Worm (Caenorhabditis elegans): ENCODE measurements around the gene Y75B8A.7.

The Y75B8A.7 gene

DNA sequence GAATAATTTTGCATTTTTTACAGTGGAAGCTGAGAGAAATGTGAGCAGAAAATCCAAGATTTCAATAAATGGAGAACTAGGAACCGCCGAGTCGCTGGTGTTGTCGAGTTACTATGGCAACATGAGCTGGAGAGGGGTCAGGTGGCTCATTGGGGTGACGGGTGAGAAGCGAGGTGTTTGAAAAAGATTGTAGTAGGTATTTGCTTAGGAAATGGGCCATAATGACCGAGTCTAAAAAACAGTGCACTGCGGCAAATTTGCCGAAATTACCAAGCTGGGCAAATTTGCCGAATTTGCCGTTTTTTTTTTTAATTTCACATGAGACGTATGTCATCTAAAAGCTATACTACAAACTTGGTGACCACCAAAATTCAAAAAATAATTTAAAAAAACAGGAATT is 49.7 kb downstream of the Y75B8A.7 start, which contains the start of gene osm-12:
osm-12 (minus strand) TSS at position 101 of the 400 bp plus-strand sequence.
- TF ChIP-seq lin-11 (tag; optimal IDR thresholded peaks at IDR 0.05) = no peak
- TF ChIP-seq ceh-16 (tag; optimal IDR thresholded peaks at IDR 0.05) = no peak
- TF ChIP-seq nhr-23 (tag; optimal IDR thresholded peaks at IDR 0.05) = no peak
- no peak for TF ChIP-seq egl-27 (tag; optimal IDR thresholded peaks at IDR 0.05)
- no peak for TF ChIP-seq nhr-11 (tag; optimal IDR thresholded peaks at IDR 0.05)
- no peak for TF ChIP-seq elt-3 (tag; optimal IDR thresholded peaks at IDR 0.05)
- TF ChIP-seq peb-1 (tag; optimal IDR thresholded peaks at IDR 0.05) = no peak
- no peak for TF ChIP-seq nhr-237 (tag; optimal IDR thresholded peaks at IDR 0.05)
- TF ChIP-seq ZK546.5 (tag; optimal IDR thresholded peaks at IDR 0.05) = no peak
- no peak for TF ChIP-seq C34F6.9 (tag; optimal IDR thresholded peaks at IDR 0.05)
- no peak for TF ChIP-seq nhr-129 (tag; optimal IDR thresholded peaks at IDR 0.05)
- no peak for TF ChIP-seq F13H6.1 (tag; optimal IDR thresholded peaks at IDR 0.05)
- no peak for TF ChIP-seq R02D3.7 (tag; optimal IDR thresholded peaks at IDR 0.05)
- no peak for TF ChIP-seq mbf-1 (tag; optimal IDR thresholded peaks at IDR 0.05)

DNA sequence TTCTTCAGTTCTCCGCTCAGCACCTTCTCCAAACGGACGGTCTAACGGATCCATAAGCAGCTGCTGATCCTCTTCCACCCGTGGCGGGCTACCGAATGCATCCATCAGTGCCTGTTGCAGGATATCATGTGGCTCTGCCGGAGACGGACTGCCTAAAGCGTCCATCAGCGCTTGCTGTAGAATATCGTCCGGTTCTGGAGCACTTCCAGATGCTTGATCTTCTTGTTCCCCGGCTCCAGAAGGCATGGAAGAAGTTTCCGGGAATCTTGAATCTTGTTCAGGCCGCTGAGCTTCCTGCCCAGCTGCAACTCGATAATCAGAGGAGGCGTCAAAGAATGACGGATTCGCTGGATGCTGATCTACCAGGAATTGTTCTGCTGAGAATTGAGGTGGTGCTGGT is 52.6 kb downstream of the Y75B8A.7 start:
- TF ChIP-seq crh-2 (tag; optimal IDR thresholded peaks at IDR 0.05) = no peak
- TF ChIP-seq unc-62 (GFP tag; optimal IDR thresholded peaks at IDR 0.05) = no peak
- TF ChIP-seq alr-1 (tag; optimal IDR thresholded peaks at IDR 0.05) = no peak
- no peak for TF ChIP-seq ama-1 (optimal IDR thresholded peaks at IDR 0.05)
- no peak for TF ChIP-seq R02D3.7 (tag; optimal IDR thresholded peaks at IDR 0.05)
- TF ChIP-seq F13H6.1 (tag; optimal IDR thresholded peaks at IDR 0.05) = no peak
- no peak for TF ChIP-seq ztf-1 (GFP tag; conservative IDR thresholded peaks at IDR 0.05)

DNA sequence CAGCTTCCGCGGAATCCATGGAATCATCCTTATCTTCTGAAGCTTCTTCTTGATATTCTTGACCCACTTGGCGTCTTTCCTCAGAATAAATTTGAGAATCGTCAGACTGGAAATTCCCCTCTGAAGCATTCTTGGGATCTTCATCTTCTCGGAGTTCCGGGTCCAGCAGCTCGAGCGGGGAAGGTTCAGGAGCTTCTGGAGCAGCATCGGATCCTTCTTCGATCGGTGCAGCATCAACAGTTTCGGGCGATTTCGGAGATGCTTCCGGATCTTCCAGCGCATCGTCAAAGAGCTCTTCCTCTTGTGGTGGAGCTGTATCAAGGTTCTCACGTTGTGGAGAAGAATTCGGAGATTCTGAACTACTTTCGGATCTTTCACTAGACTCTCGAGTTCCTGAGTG is 54.9 kb downstream of the Y75B8A.7 start:
- TF ChIP-seq nhr-25 (tag; optimal IDR thresholded peaks at IDR 0.05) (no peak), mdl-1 (tag; optimal IDR thresholded peaks at IDR 0.05) (no peak), lin-39 (tag; optimal IDR thresholded peaks at IDR 0.05) (no peak), ceh-16 (tag; optimal IDR thresholded peaks at IDR 0.05) (no peak), nhr-129 (tag; optimal IDR thresholded peaks at IDR 0.05) (no peak), sma-3 (GFP tag; optimal IDR thresholded peaks at IDR 0.05) (no peak), unc-62 (GFP tag; optimal IDR thresholded peaks at IDR 0.05) (no peak), crh-2 (tag; optimal IDR thresholded peaks at IDR 0.05) (no peak), nhr-237 (tag; optimal IDR thresholded peaks at IDR 0.05) (no peak), lin-11 (tag; optimal IDR thresholded peaks at IDR 0.05) (no peak), ceh-82 (tag; optimal IDR thresholded peaks at IDR 0.05) (no peak), sma-9 (GFP tag; optimal IDR thresholded peaks at IDR 0.05) (no peak), sma-9 (tag; optimal IDR thresholded peaks at IDR 0.05) (no peak)
